Fruit fly (Drosophila melanogaster) whole organism, embryonic: ENCODE measurements around the gene Pde6.

Source experiments
- BEAF-32 ChIP-seq: fragments of 200-800 bp; sonication (Bioruptor generic); optimal IDR thresholded peaks from 3 replicates; lab custom pipeline; 2017; ENCODE audit warnings: missing biosample characterization, missing genetic modification characterization, mild to moderate bottlenecking, moderate library complexity, missing genetic modification reagents
- Bgb ChIP-seq: fragments of 200-800 bp; sonication (Bioruptor generic); IDR thresholded peaks from 2 replicates; pipeline ENCODE4 v1.3.6; 2022; ENCODE audit warnings: missing biosample characterization, missing genetic modification characterization; ENCODE audit not compliant: partially characterized antibody
- CG10321 ChIP-seq: fragments of 200-800 bp; sonication (Bioruptor generic); IDR thresholded peaks from 2 replicates; pipeline ENCODE4 v1.3.6; 2022; ENCODE audit warnings: missing biosample characterization, missing genetic modification characterization
- CG11085 ChIP-seq: fragments of 200-800 bp; sonication (Bioruptor generic); IDR thresholded peaks from 2 replicates; pipeline ENCODE4 v1.3.6; 2022; ENCODE audit warnings: missing biosample characterization, missing genetic modification characterization
- CG12769 ChIP-seq: fragments of 200-800 bp; sonication (Bioruptor generic); optimal IDR thresholded peaks from 2 replicates; lab custom pipeline; 2019; ENCODE audit warnings: missing biosample characterization, mild to moderate bottlenecking, missing genetic modification characterization, moderate library complexity
- CG13775 ChIP-seq: fragments of 200-800 bp; sonication (Bioruptor generic); optimal IDR thresholded peaks from 3 replicates; lab custom pipeline; 2017; ENCODE audit warnings: missing biosample characterization, mild to moderate bottlenecking, missing genetic modification characterization
- CG14014 ChIP-seq: fragments of 200-800 bp; sonication (Bioruptor generic); IDR thresholded peaks from 2 replicates; pipeline ENCODE4 v1.3.6; 2022; ENCODE audit warnings: missing biosample characterization, missing genetic modification characterization
- CG1529 ChIP-seq: fragments of 200-800 bp; sonication (Bioruptor generic); optimal IDR thresholded peaks from 3 replicates; lab custom pipeline; 2018; ENCODE audit warnings: missing biosample characterization, missing genetic modification characterization
- CG16813 ChIP-seq: fragments of 200-800 bp; sonication (Bioruptor generic); IDR thresholded peaks from 3 replicates; pipeline ENCODE4 v1.3.6; 2022; ENCODE audit warnings: missing biosample characterization, missing genetic modification characterization; ENCODE audit not compliant: partially characterized antibody
- CG17568 ChIP-seq: fragments of 200-800 bp; sonication (Bioruptor generic); optimal IDR thresholded peaks from 2 replicates; lab custom pipeline; 2018; ENCODE audit warnings: missing biosample characterization, mild to moderate bottlenecking, missing genetic modification characterization, moderate library complexity
- CG18011 ChIP-seq: fragments of 200-800 bp; sonication (Bioruptor generic); optimal IDR thresholded peaks from 2 replicates; lab custom pipeline; 2017; ENCODE audit warnings: missing biosample characterization, missing genetic modification characterization, mild to moderate bottlenecking, moderate library complexity, missing genotype
- CG2116 ChIP-seq: fragments of 200-800 bp; sonication (Bioruptor generic); optimal IDR thresholded peaks from 3 replicates; lab custom pipeline; 2018; ENCODE audit warnings: missing biosample characterization, mild to moderate bottlenecking, missing genetic modification characterization
- CG2120 ChIP-seq: fragments of 200-800 bp; sonication (Bioruptor generic); optimal IDR thresholded peaks from 3 replicates; lab custom pipeline; 2016; ENCODE audit warnings: missing biosample characterization, missing genetic modification characterization
- CG30020 ChIP-seq: fragments of 200-800 bp; optimal IDR thresholded peaks from 2 replicates; lab custom pipeline; 2019; ENCODE audit warnings: missing biosample characterization, mild to moderate bottlenecking, missing genetic modification characterization, moderate library complexity
- CG33213 ChIP-seq: fragments of 200-800 bp; sonication (Bioruptor generic); optimal IDR thresholded peaks from 3 replicates; lab custom pipeline; 2016; ENCODE audit warnings: missing biosample characterization, missing genetic modification characterization
- CG34224 ChIP-seq: fragments of 200-800 bp; sonication (Bioruptor generic); IDR thresholded peaks from 3 replicates; pipeline ENCODE4 v1.3.6; 2022; ENCODE audit warnings: missing biosample characterization, missing genetic modification characterization; ENCODE audit not compliant: partially characterized antibody
- CG6654 ChIP-seq: fragments of 200-800 bp; sonication (Bioruptor generic); optimal IDR thresholded peaks from 2 replicates; lab custom pipeline; 2017; ENCODE audit warnings: missing biosample characterization, mild to moderate bottlenecking, missing genetic modification characterization
- CG6791 ChIP-seq: fragments of 200-800 bp; sonication (Bioruptor generic); IDR thresholded peaks from 3 replicates; pipeline ENCODE4 v1.3.6; 2022; ENCODE audit warnings: missing biosample characterization, missing genetic modification characterization; ENCODE audit not compliant: partially characterized antibody
- CG7963 ChIP-seq: fragments of 200-800 bp; sonication (Bioruptor generic); IDR thresholded peaks from 3 replicates; pipeline ENCODE4 v1.3.6; 2022; ENCODE audit warnings: missing biosample characterization, missing genetic modification characterization; ENCODE audit not compliant: partially characterized antibody
- CG8359 ChIP-seq: fragments of 200-800 bp; sonication (Bioruptor generic); optimal IDR thresholded peaks from 2 replicates; lab custom pipeline; 2017; ENCODE audit warnings: missing biosample characterization, mild to moderate bottlenecking, missing genetic modification characterization, borderline replicate concordance
- CG8944 ChIP-seq: fragments of 200-800 bp; sonication (Bioruptor generic); optimal IDR thresholded peaks from 3 replicates; lab custom pipeline; 2016; ENCODE audit warnings: missing biosample characterization, missing genetic modification characterization
- Dll ChIP-seq: fragments of 200-800 bp; sonication (Bioruptor generic); IDR thresholded peaks from 4 replicates; pipeline ENCODE4 v1.3.6; 2022; ENCODE audit warnings: missing biosample characterization, missing genetic modification characterization; ENCODE audit not compliant: partially characterized antibody
- Dref ChIP-seq: fragments of 200-800 bp; sonication (Bioruptor generic); IDR thresholded peaks from 2 replicates; pipeline ENCODE4 v1.3.6; 2022; ENCODE audit warnings: missing biosample characterization, missing genetic modification characterization
- E2f2 ChIP-seq: fragments of 200-800 bp; sonication (Bioruptor generic); IDR thresholded peaks from 2 replicates; pipeline ENCODE4 v1.3.6; 2022; ENCODE audit warnings: missing biosample characterization, missing genetic modification characterization
- Ets97D ChIP-seq: fragments of 200-800 bp; sonication (Bioruptor generic); optimal IDR thresholded peaks from 3 replicates; lab custom pipeline; 2016; ENCODE audit warnings: missing biosample characterization, missing genetic modification characterization
- HLH3B ChIP-seq: fragments of 200-800 bp; sonication (Bioruptor generic); IDR thresholded peaks from 2 replicates; pipeline ENCODE4 v1.3.6; 2022; ENCODE audit warnings: missing biosample characterization, missing genetic modification characterization
- HLH4C ChIP-seq: fragments of 200-800 bp; sonication (Bioruptor generic); IDR thresholded peaks from 3 replicates; pipeline ENCODE4 v1.3.6; 2022; ENCODE audit warnings: missing biosample characterization, missing genetic modification characterization; ENCODE audit not compliant: partially characterized antibody
- Myb ChIP-seq: fragments of 200-800 bp; sonication (Bioruptor generic); optimal IDR thresholded peaks from 2 replicates; lab custom pipeline; 2016; ENCODE audit warnings: missing biosample characterization, missing genetic modification characterization
- Pdp1 ChIP-seq, 2 experiments: fragments of 200-800 bp; sonication (Bioruptor generic); optimal IDR thresholded peaks; 3 replicates each; lab custom pipeline; 2016; ENCODE audit warnings: missing biosample characterization in 2 of 2, missing genetic modification characterization in 2 of 2, mild to moderate bottlenecking in 1 of 2, moderate library complexity in 1 of 2
- Ravus ChIP-seq: fragments of 200-800 bp; sonication (Bioruptor generic); IDR thresholded peaks from 2 replicates; pipeline ENCODE4 v1.3.6; 2022; ENCODE audit warnings: missing biosample characterization, missing genetic modification characterization
- Scr ChIP-seq: fragments of 200-800 bp; sonication (Bioruptor generic); IDR thresholded peaks from 2 replicates; pipeline ENCODE4 v1.3.6; 2022; ENCODE audit warnings: missing biosample characterization, missing genetic modification characterization; ENCODE audit not compliant: partially characterized antibody
- Sry-β ChIP-seq: fragments of 200-800 bp; sonication (Bioruptor generic); optimal IDR thresholded peaks from 2 replicates; lab custom pipeline; 2018; ENCODE audit warnings: missing biosample characterization, mild to moderate bottlenecking, missing genetic modification characterization, moderate library complexity
- Sry-δ ChIP-seq: fragments of 200-800 bp; sonication (Bioruptor generic); optimal IDR thresholded peaks from 2 replicates; lab custom pipeline; 2016; ENCODE audit warnings: missing biosample characterization, missing genetic modification characterization
- amos ChIP-seq: fragments of 200-800 bp; sonication (Bioruptor generic); IDR thresholded peaks from 2 replicates; pipeline ENCODE4 v1.3.6; 2022; ENCODE audit warnings: missing biosample characterization, missing genetic modification characterization; ENCODE audit not compliant: partially characterized antibody
- aop ChIP-seq: fragments of 200-800 bp; sonication (Bioruptor generic); IDR thresholded peaks from 2 replicates; pipeline ENCODE4 v1.3.6; 2022; ENCODE audit warnings: missing biosample characterization, missing genetic modification characterization
- ato ChIP-seq: fragments of 200-800 bp; sonication (Bioruptor generic); IDR thresholded peaks from 2 replicates; pipeline ENCODE4 v1.3.6; 2022; ENCODE audit warnings: missing biosample characterization, missing genetic modification characterization; ENCODE audit not compliant: partially characterized antibody
- corto ChIP-seq: fragments of 200-800 bp; sonication (Bioruptor generic); optimal IDR thresholded peaks from 2 replicates; lab custom pipeline; 2016; ENCODE audit warnings: missing biosample characterization, mild to moderate bottlenecking, missing genetic modification characterization, moderate library complexity
- crp ChIP-seq, 2 experiments: fragments of 200-800 bp; sonication (Bioruptor generic); optimal IDR thresholded peaks; 2 replicates in 1 of 2; 3 replicates in 1 of 2; lab custom pipeline; 2017; ENCODE audit warnings: missing biosample characterization in 2 of 2, missing genetic modification characterization in 2 of 2, mild to moderate bottlenecking in 1 of 2, moderate library complexity in 1 of 2
- da ChIP-seq: fragments of 200-800 bp; sonication (Bioruptor generic); optimal IDR thresholded peaks from 2 replicates; lab custom pipeline; 2016; ENCODE audit warnings: missing biosample characterization, missing genetic modification characterization
- dm ChIP-seq: fragments of 200-800 bp; sonication (Bioruptor generic); optimal IDR thresholded peaks from 3 replicates; lab custom pipeline; 2016; ENCODE audit warnings: missing biosample characterization, missing genetic modification characterization
- ems ChIP-seq: fragments of 200-800 bp; sonication (Bioruptor generic); optimal IDR thresholded peaks from 3 replicates; lab custom pipeline; 2016; ENCODE audit warnings: missing biosample characterization, missing genetic modification characterization
- hb ChIP-seq: fragments of 200-800 bp; sonication (Bioruptor generic); IDR thresholded peaks from 3 replicates; pipeline ENCODE4 v1.3.6; 2022; ENCODE audit warnings: missing biosample characterization, missing genetic modification characterization; ENCODE audit not compliant: partially characterized antibody
- lov ChIP-seq, 2 experiments: fragments of 200-800 bp in 1 of 2; fragments of >200 bp in 1 of 2; sonication (Bioruptor generic) in 1 of 2; IDR thresholded peaks in 1 of 2; optimal IDR thresholded peaks in 1 of 2; 2 replicates in 1 of 2; 3 replicates in 1 of 2; pipeline versions ENCODE4 v1.3.6 to Lab custom; 2017 to 2022; ENCODE audit warnings: missing biosample characterization in 1 of 2, missing genetic modification characterization in 1 of 2
- nerfin-2 ChIP-seq: fragments of 200-800 bp; sonication (Bioruptor generic); IDR thresholded peaks from 2 replicates; pipeline ENCODE4 v1.3.6; 2022; ENCODE audit warnings: missing biosample characterization, missing genetic modification characterization; ENCODE audit not compliant: partially characterized antibody
- sr ChIP-seq: fragments of 200-800 bp; sonication (Bioruptor generic); IDR thresholded peaks from 3 replicates; pipeline ENCODE4 v1.3.6; 2022; ENCODE audit warnings: missing biosample characterization, missing genetic modification characterization
- tna ChIP-seq: fragments of 200-800 bp; sonication (Bioruptor generic); IDR thresholded peaks from 2 replicates; pipeline ENCODE4 v1.3.6; 2022; ENCODE audit warnings: missing biosample characterization, missing genetic modification characterization; ENCODE audit not compliant: partially characterized antibody
- vnd ChIP-seq: fragments of 200-800 bp; sonication (Bioruptor generic); IDR thresholded peaks from 3 replicates; pipeline ENCODE4 v1.3.6; 2022; ENCODE audit warnings: missing biosample characterization, missing genetic modification characterization; ENCODE audit not compliant: partially characterized antibody
- wor ChIP-seq: fragments of 200-800 bp; sonication (Bioruptor generic); IDR thresholded peaks from 2 replicates; pipeline ENCODE4 v1.3.6; 2022; ENCODE audit warnings: missing biosample characterization, missing genetic modification characterization

Pde6 gene

dm6 chr3R:14513420-14513819 lies 44.7 kb downstream of the Pde6 start, which contains the start of gene CG8461 (continued):
- TF ChIP-seq CG2116 (GFP tag; lab: Kevin White, UChicago) = peak; percentile 70
- TF ChIP-seq Ravus (GFP tag; lab: Robert Waterston, UW) = no peak
- peak; percentile 22 for TF ChIP-seq CG17568
- TF ChIP-seq Sry-β (GFP tag; lab: Kevin White, UChicago) = peak; percentile 18
- peak; percentile 58; the same call in 1 of the 2 replicates for TF ChIP-seq amos (GFP tag; lab: Robert Waterston, UW)
- TF ChIP-seq crp (GFP tag; optimal IDR thresholded peaks at IDR 0.05; lab: Kevin White, UChicago) = peak; percentile 58 to 94
- peak; percentile 67; the same call in 3 of the 4 replicates for TF ChIP-seq Dll
- TF ChIP-seq wor (GFP tag; lab: Robert Waterston, UW) = no peak
- no peak for TF ChIP-seq CG8359 (GFP tag; lab: Kevin White, UChicago)
- TF ChIP-seq Sry-δ (GFP tag; lab: Kevin White, UChicago) = no peak
- no peak for TF ChIP-seq CG6654 (GFP tag; lab: Kevin White, UChicago)
- no peak for TF ChIP-seq corto (GFP tag; lab: Kevin White, UChicago)
- no peak for TF ChIP-seq lov (optimal IDR thresholded peaks at IDR 0.05; lab: Kevin White, UChicago)
- no peak for TF ChIP-seq lov (GFP tag; IDR thresholded peaks at IDR 0.05; lab: Robert Waterston, UW)
- no peak for TF ChIP-seq HLH3B (GFP tag; lab: Robert Waterston, UW)
- TF ChIP-seq Myb = peak; percentile 56
- TF ChIP-seq dm (GFP tag; lab: Kevin White, UChicago) = peak; percentile 38
- TF ChIP-seq CG7963 = peak; percentile 74
- TF ChIP-seq vnd = peak; percentile 42; the same call in 2 of the 3 replicates
- no peak for TF ChIP-seq CG11085
- TF ChIP-seq CG34224 (GFP tag; lab: Robert Waterston, UW) = peak; percentile 68; the same call in 2 of the 3 replicates
- TF ChIP-seq CG13775 = no peak
- no peak for TF ChIP-seq aop (GFP tag; lab: Robert Waterston, UW)
- TF ChIP-seq da (GFP tag; lab: Kevin White, UChicago) = no peak
- no peak for TF ChIP-seq ems (GFP tag; lab: Kevin White, UChicago)
- peak; percentile 76 for TF ChIP-seq Dref (GFP tag; lab: Robert Waterston, UW)
- peak; percentile 42 for TF ChIP-seq BEAF-32
- TF ChIP-seq ato (GFP tag; lab: Robert Waterston, UW) = peak; percentile 51
- no peak for TF ChIP-seq CG30020 (tag; lab: Kevin White, UChicago)
- no peak for TF ChIP-seq CG12769 (tag; lab: Kevin White, UChicago)
- no peak for TF ChIP-seq CG33213 (GFP tag; lab: Kevin White, UChicago)
- TF ChIP-seq sr (GFP tag; lab: Robert Waterston, UW) = no peak
- TF ChIP-seq E2f2 (GFP tag; lab: Robert Waterston, UW) = peak; percentile 94
- peak; percentile 76 for TF ChIP-seq Bgb (GFP tag; lab: Robert Waterston, UW)
- no peak for TF ChIP-seq CG1529 (GFP tag; lab: Kevin White, UChicago)
- TF ChIP-seq Scr (GFP tag; lab: Robert Waterston, UW) = peak; percentile 61
- no peak for TF ChIP-seq CG14014
- TF ChIP-seq CG10321 (GFP tag; lab: Robert Waterston, UW) = no peak
- no peak for TF ChIP-seq Pdp1 (GFP tag; optimal IDR thresholded peaks at IDR 0.05; lab: Kevin White, UChicago)
- no peak for TF ChIP-seq CG18011 (GFP tag; lab: Kevin White, UChicago)
- TF ChIP-seq CG6791 = peak; percentile 74
- TF ChIP-seq hb (GFP tag; lab: Robert Waterston, UW) = peak; percentile 70; the same call in 1 of the 3 replicates
- peak; percentile 82 for TF ChIP-seq tna
- TF ChIP-seq CG16813 (GFP tag; lab: Robert Waterston, UW) = peak; percentile 44; the same call in 1 of the 3 replicates
- peak; percentile 89 for TF ChIP-seq HLH4C (GFP tag; lab: Robert Waterston, UW)
- TF ChIP-seq nerfin-2 (GFP tag; lab: Robert Waterston, UW) = 0 out of 2 replicates have a peak, but pooled peaks have one; percentile 33
- peak; percentile 20 for TF ChIP-seq Ets97D (GFP tag; lab: Kevin White, UChicago)
- peak; percentile 15 for TF ChIP-seq CG2120 (GFP tag; lab: Kevin White, UChicago)
- TF ChIP-seq CG8944 = no peak
